Fruit fly (Drosophila melanogaster) whole organism, embryonic: Measurements from ENCODE around the gene Tao.

Source experiments
- Atf6 ChIP-seq: fragments of 200-800 bp; sonication (Bioruptor generic); IDR thresholded peaks from 2 replicates; pipeline ENCODE4 v1.3.6; 2022; ENCODE audit warnings: missing biosample characterization, missing genetic modification characterization
- BEAF-32 ChIP-seq: fragments of 200-800 bp; sonication (Bioruptor generic); optimal IDR thresholded peaks from 3 replicates; lab custom pipeline; 2017; ENCODE audit warnings: missing biosample characterization, missing genetic modification characterization, mild to moderate bottlenecking, moderate library complexity, missing genetic modification reagents
- CG10431 ChIP-seq: fragments of 200-800 bp; sonication (Bioruptor generic); optimal IDR thresholded peaks from 3 replicates; lab custom pipeline; 2018; ENCODE audit warnings: missing biosample characterization, mild to moderate bottlenecking, missing genetic modification characterization
- CG10543 ChIP-seq: fragments of 200-800 bp; sonication (Bioruptor generic); optimal IDR thresholded peaks from 3 replicates; lab custom pipeline; 2017; ENCODE audit warnings: missing biosample characterization, mild to moderate bottlenecking, missing genetic modification characterization, moderate library complexity
- CG11723 ChIP-seq: fragments of 200-800 bp; sonication (Bioruptor generic); optimal IDR thresholded peaks from 2 replicates; lab custom pipeline; 2017; ENCODE audit warnings: missing biosample characterization, mild to moderate bottlenecking, missing genetic modification characterization
- CG12659 ChIP-seq: fragments of 200-800 bp; sonication (Bioruptor generic); optimal IDR thresholded peaks from 3 replicates; lab custom pipeline; 2017; ENCODE audit warnings: mild to moderate bottlenecking, missing biosample characterization, missing genetic modification reagents, missing genetic modification characterization
- CG12942 ChIP-seq: fragments of 200-800 bp; sonication (Bioruptor generic); optimal IDR thresholded peaks from 3 replicates; lab custom pipeline; 2016; ENCODE audit warnings: missing biosample characterization, missing genetic modification characterization
- CG1602 ChIP-seq: fragments of 200-800 bp; sonication (Bioruptor generic); optimal IDR thresholded peaks from 3 replicates; lab custom pipeline; 2016; ENCODE audit warnings: missing biosample characterization, missing genetic modification characterization
- CG2875 ChIP-seq: fragments of 200-800 bp; sonication (Bioruptor generic); optimal IDR thresholded peaks from 2 replicates; lab custom pipeline; 2017; ENCODE audit warnings: missing biosample characterization, mild to moderate bottlenecking, missing genetic modification characterization, missing genetic modification reagents
- CG31224 ChIP-seq: fragments of 200-800 bp; sonication (Bioruptor generic); IDR thresholded peaks from 2 replicates; pipeline ENCODE4 v1.3.6; 2022; ENCODE audit warnings: missing biosample characterization, missing genetic modification characterization
- CG34422 ChIP-seq: fragments of 200-800 bp; sonication (Bioruptor generic); IDR thresholded peaks from 3 replicates; pipeline ENCODE4 v1.3.6; 2022; ENCODE audit warnings: missing biosample characterization, missing genetic modification characterization
- CG3726 ChIP-seq: fragments of 200-800 bp; sonication (Bioruptor generic); IDR thresholded peaks from 3 replicates; pipeline ENCODE4, ENCODE4 v1.3.6; 2022; ENCODE audit warnings: missing biosample characterization, missing genetic modification characterization
- CG6254 ChIP-seq: fragments of 200-800 bp; sonication (Bioruptor generic); optimal IDR thresholded peaks from 3 replicates; lab custom pipeline; 2017; ENCODE audit warnings: mild to moderate bottlenecking, missing biosample characterization, missing genetic modification reagents, missing genetic modification characterization
- CG6813 ChIP-seq: fragments of 200-800 bp; sonication (Bioruptor generic); optimal IDR thresholded peaks from 2 replicates; lab custom pipeline; 2017; ENCODE audit warnings: missing biosample characterization, missing genetic modification characterization, mild to moderate bottlenecking, moderate library complexity, missing genetic modification reagents
- CTCF ChIP-seq: fragments of 200-800 bp; sonication (Bioruptor generic); optimal IDR thresholded peaks from 2 replicates; lab custom pipeline; 2017; ENCODE audit warnings: missing biosample characterization, mild to moderate bottlenecking, missing genetic modification characterization, moderate library complexity
- Deaf1 ChIP-seq: fragments of 200-800 bp; optimal IDR thresholded peaks from 3 replicates; lab custom pipeline; 2019; ENCODE audit warnings: missing biosample characterization, mild to moderate bottlenecking, missing genetic modification characterization, moderate library complexity
- Dll ChIP-seq: fragments of 200-800 bp; sonication (Bioruptor generic); IDR thresholded peaks from 4 replicates; pipeline ENCODE4 v1.3.6; 2022; ENCODE audit warnings: missing biosample characterization, missing genetic modification characterization; ENCODE audit not compliant: partially characterized antibody
- Dref ChIP-seq: fragments of 200-800 bp; sonication (Bioruptor generic); IDR thresholded peaks from 2 replicates; pipeline ENCODE4 v1.3.6; 2022; ENCODE audit warnings: missing biosample characterization, missing genetic modification characterization
- HLH3B ChIP-seq: fragments of 200-800 bp; sonication (Bioruptor generic); IDR thresholded peaks from 2 replicates; pipeline ENCODE4 v1.3.6; 2022; ENCODE audit warnings: missing biosample characterization, missing genetic modification characterization
- HLH54F ChIP-seq: fragments of 200-800 bp; sonication (Bioruptor generic); optimal IDR thresholded peaks from 3 replicates; lab custom pipeline; 2016; ENCODE audit warnings: missing biosample characterization, missing genetic modification characterization
- Hand ChIP-seq: fragments of 200-800 bp; sonication (Bioruptor generic); optimal IDR thresholded peaks from 2 replicates; lab custom pipeline; 2017; ENCODE audit warnings: mild to moderate bottlenecking, missing biosample characterization, missing genetic modification reagents, missing genetic modification characterization
- Hey ChIP-seq: fragments of 200-800 bp; sonication (Bioruptor generic); optimal IDR thresholded peaks from 3 replicates; lab custom pipeline; 2018; ENCODE audit warnings: missing biosample characterization, mild to moderate bottlenecking, missing genetic modification characterization
- Hr51 ChIP-seq, 2 experiments: fragments of 200-800 bp; sonication (Bioruptor generic); optimal IDR thresholded peaks; 2 replicates in 1 of 2; 3 replicates in 1 of 2; lab custom pipeline; 2016 to 2018; ENCODE audit warnings: missing biosample characterization in 2 of 2, missing genetic modification characterization in 2 of 2, mild to moderate bottlenecking in 1 of 2, moderate library complexity in 1 of 2
- Hr78 ChIP-seq, 2 experiments: fragments of 200-800 bp in 1 of 2; fragments of >200 bp in 1 of 2; sonication (Bioruptor generic) in 1 of 2; optimal IDR thresholded peaks; 2 replicates each; lab custom pipeline; 2017 to 2019; ENCODE audit warnings: missing biosample characterization in 2 of 2, missing genetic modification characterization in 2 of 2, mild to moderate bottlenecking in 1 of 2, moderate library complexity in 1 of 2
- Lpt ChIP-seq: fragments of >200 bp; optimal IDR thresholded peaks from 2 replicates; lab custom pipeline; 2018; ENCODE audit warnings: missing biosample characterization, missing genetic modification characterization
- MBD-R2 ChIP-seq: fragments of 200-800 bp; sonication (Bioruptor generic); IDR thresholded peaks from 2 replicates; pipeline ENCODE4 v1.3.6; 2022; ENCODE audit warnings: missing biosample characterization, missing genetic modification characterization
- MTF-1 ChIP-seq: fragments of 200-800 bp; sonication (Bioruptor generic); optimal IDR thresholded peaks from 2 replicates; lab custom pipeline; 2018; ENCODE audit warnings: missing biosample characterization, mild to moderate bottlenecking, missing genetic modification characterization, borderline replicate concordance
- NC2α ChIP-seq: fragments of 200-800 bp; sonication (Bioruptor generic); optimal IDR thresholded peaks from 2 replicates; lab custom pipeline; 2016; ENCODE audit warnings: missing biosample characterization, missing genetic modification characterization
- Pdp1 ChIP-seq, 2 experiments: fragments of 200-800 bp; sonication (Bioruptor generic); optimal IDR thresholded peaks; 3 replicates each; lab custom pipeline; 2016; ENCODE audit warnings: missing biosample characterization in 2 of 2, missing genetic modification characterization in 2 of 2, mild to moderate bottlenecking in 1 of 2, moderate library complexity in 1 of 2
- Trl ChIP-seq, 3 experiments: fragments of >200 bp in 2 of 3; fragments of 200-800 bp in 1 of 3; sonication (Bioruptor generic) in 1 of 3; optimal IDR thresholded peaks; 2 replicates in 1 of 3; 3 replicates in 2 of 3; lab custom pipeline; 2016 to 2017; ENCODE audit warnings: missing biosample characterization in 1 of 3, missing genetic modification characterization in 1 of 3
- abd-A ChIP-seq: fragments of 200-800 bp; sonication (Bioruptor generic); optimal IDR thresholded peaks from 3 replicates; lab custom pipeline; 2019; ENCODE audit warnings: missing biosample characterization, mild to moderate bottlenecking, missing genetic modification characterization, moderate library complexity
- aop ChIP-seq: fragments of 200-800 bp; sonication (Bioruptor generic); IDR thresholded peaks from 2 replicates; pipeline ENCODE4 v1.3.6; 2022; ENCODE audit warnings: missing biosample characterization, missing genetic modification characterization
- ase ChIP-seq: fragments of 200-800 bp; sonication (Bioruptor generic); IDR thresholded peaks from 3 replicates; pipeline ENCODE4 v1.3.6; 2022; ENCODE audit warnings: missing biosample characterization, missing genetic modification characterization
- chm ChIP-seq: fragments of 200-800 bp; sonication (Bioruptor generic); IDR thresholded peaks from 2 replicates; pipeline ENCODE4 v1.3.6; 2022; ENCODE audit warnings: missing biosample characterization, missing genetic modification characterization
- ci ChIP-seq: fragments of 200-800 bp; sonication (Bioruptor generic); IDR thresholded peaks from 3 replicates; pipeline ENCODE4 v1.3.6; 2022; ENCODE audit warnings: missing biosample characterization, missing genetic modification characterization
- danr ChIP-seq: fragments of 200-800 bp; sonication (Bioruptor generic); IDR thresholded peaks from 2 replicates; pipeline ENCODE4 v1.3.6; 2022; ENCODE audit warnings: missing biosample characterization, missing genetic modification characterization
- dm ChIP-seq: fragments of 200-800 bp; sonication (Bioruptor generic); optimal IDR thresholded peaks from 3 replicates; lab custom pipeline; 2016; ENCODE audit warnings: missing biosample characterization, missing genetic modification characterization
- ems ChIP-seq: fragments of 200-800 bp; sonication (Bioruptor generic); optimal IDR thresholded peaks from 3 replicates; lab custom pipeline; 2016; ENCODE audit warnings: missing biosample characterization, missing genetic modification characterization
- ewg ChIP-seq: fragments of 200-800 bp; sonication (Bioruptor generic); optimal IDR thresholded peaks from 3 replicates; lab custom pipeline; 2017; ENCODE audit warnings: mild to moderate bottlenecking, missing biosample characterization, missing genetic modification reagents, missing genetic modification characterization
- ftz-f1 ChIP-seq: fragments of 200-800 bp; sonication (Bioruptor generic); optimal IDR thresholded peaks from 2 replicates; lab custom pipeline; 2016; ENCODE audit warnings: missing biosample characterization, missing genetic modification characterization
- h ChIP-seq: fragments of >200 bp; optimal IDR thresholded peaks from 2 replicates; lab custom pipeline; 2017
- jumu ChIP-seq: fragments of 200-800 bp; sonication (Bioruptor generic); optimal IDR thresholded peaks from 3 replicates; lab custom pipeline; 2016; ENCODE audit warnings: missing biosample characterization, missing genetic modification characterization
- klu ChIP-seq: fragments of 200-800 bp; sonication (Bioruptor generic); IDR thresholded peaks from 2 replicates; pipeline ENCODE4 v1.3.6; 2022; ENCODE audit warnings: missing biosample characterization, missing genetic modification characterization
- oc ChIP-seq: fragments of 200-800 bp; sonication (Bioruptor generic); optimal IDR thresholded peaks from 2 replicates; lab custom pipeline; 2018; ENCODE audit warnings: missing biosample characterization, mild to moderate bottlenecking, missing genetic modification characterization, moderate library complexity
- peb ChIP-seq: fragments of 200-800 bp; sonication (Bioruptor generic); IDR thresholded peaks from 2 replicates; pipeline ENCODE4 v1.3.6; 2022; ENCODE audit warnings: missing biosample characterization, missing genetic modification characterization
- seq ChIP-seq: fragments of 200-800 bp; sonication (Bioruptor generic); IDR thresholded peaks from 2 replicates; pipeline ENCODE4 v1.3.6; 2022; ENCODE audit warnings: missing biosample characterization, missing genetic modification characterization
- sna ChIP-seq: fragments of 200-800 bp; sonication (Bioruptor generic); IDR thresholded peaks from 2 replicates; pipeline ENCODE4 v1.3.6; 2022; ENCODE audit warnings: missing biosample characterization, missing genetic modification characterization; ENCODE audit not compliant: partially characterized antibody
- trh ChIP-seq: fragments of 200-800 bp; sonication (Bioruptor generic); optimal IDR thresholded peaks from 2 replicates; lab custom pipeline; 2016; ENCODE audit warnings: missing biosample characterization, missing genetic modification characterization
- tup ChIP-seq: fragments of 200-800 bp; sonication (Bioruptor generic); optimal IDR thresholded peaks from 2 replicates; lab custom pipeline; 2016; ENCODE audit warnings: missing biosample characterization, mild to moderate bottlenecking, missing genetic modification characterization, moderate library complexity
- zen2 ChIP-seq: fragments of 200-800 bp; sonication (Bioruptor generic); IDR thresholded peaks from 3 replicates; pipeline ENCODE4 v1.3.6; 2022; ENCODE audit warnings: missing biosample characterization, missing genetic modification characterization; ENCODE audit not compliant: partially characterized antibody
- zf30C ChIP-seq: fragments of 200-800 bp; sonication (Bioruptor generic); optimal IDR thresholded peaks from 3 replicates; lab custom pipeline; 2018; ENCODE audit warnings: missing biosample characterization, mild to moderate bottlenecking, missing genetic modification characterization

Tao gene

DNA sequence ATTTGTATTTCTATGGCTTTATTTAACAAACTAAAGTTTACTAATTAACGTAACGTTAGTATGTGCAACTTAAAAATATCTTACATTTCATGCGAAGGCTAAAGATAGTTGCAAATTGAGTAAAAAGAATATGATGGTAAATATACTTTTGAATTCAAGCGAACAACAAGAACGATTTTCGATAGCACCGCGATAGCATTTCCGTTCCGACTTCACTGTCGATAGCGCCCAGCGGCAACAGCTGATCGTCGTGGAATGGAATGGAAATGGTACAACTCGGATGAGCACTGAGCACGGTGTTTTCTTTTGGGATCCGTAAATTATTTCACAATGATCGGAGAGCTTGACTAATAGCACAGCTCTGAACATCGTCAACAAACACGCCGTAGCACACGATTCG, 33.9 kb upstream of the Tao start (continued):
- peak; percentile 55 for TF ChIP-seq CG2875 (GFP tag; lab: Kevin White, UChicago)
- no peak for TF ChIP-seq CG3726 (GFP tag; lab: Robert Waterston, UW)
- TF ChIP-seq tup, result no peak
- TF ChIP-seq Deaf1 (tag; lab: Kevin White, UChicago), result no peak
- TF ChIP-seq oc, result no peak
- TF ChIP-seq Hey (tag; lab: Kevin White, UChicago), result no peak
- TF ChIP-seq Pdp1 (GFP tag; optimal IDR thresholded peaks at IDR 0.05; lab: Kevin White, UChicago), result peak in 1 of 2 experiments; percentile 39
- TF ChIP-seq CG12659 (GFP tag; lab: Kevin White, UChicago), result peak; percentile 70
- peak; percentile 13 for TF ChIP-seq CG6254
- TF ChIP-seq Hand, result peak; percentile 35
- no peak for TF ChIP-seq NC2α (GFP tag; lab: Kevin White, UChicago)
- no peak for TF ChIP-seq HLH54F (GFP tag; lab: Kevin White, UChicago)
- TF ChIP-seq HLH3B, result peak; percentile 40; the same call in 1 of the 2 replicates
- TF ChIP-seq CG34422 (GFP tag; lab: Robert Waterston, UW), result no peak; the same call in 2 of the 3 replicates
- TF ChIP-seq CG11723 (GFP tag; lab: Kevin White, UChicago), result peak; percentile 47
- no peak for TF ChIP-seq sna (GFP tag; lab: Robert Waterston, UW)
- TF ChIP-seq peb (GFP tag; lab: Robert Waterston, UW), result no peak
- no peak for TF ChIP-seq h (lab: Kevin White, UChicago)
- no peak for TF ChIP-seq trh (GFP tag; lab: Kevin White, UChicago)
- TF ChIP-seq Trl (optimal IDR thresholded peaks at IDR 0.05; lab: Kevin White, UChicago), result no peak
- no peak for TF ChIP-seq Trl (GFP tag; optimal IDR thresholded peaks at IDR 0.05; lab: Kevin White, UChicago)
- peak; percentile 89 for TF ChIP-seq ci (GFP tag; lab: Robert Waterston, UW)
- no peak for TF ChIP-seq zf30C (GFP tag; lab: Kevin White, UChicago)
- TF ChIP-seq CG31224 (GFP tag; lab: Robert Waterston, UW), result no peak
- TF ChIP-seq CG10543 (GFP tag; lab: Kevin White, UChicago), result peak; percentile 68
- TF ChIP-seq dm, result no peak
- TF ChIP-seq BEAF-32 (GFP tag; lab: Kevin White, UChicago), result peak; percentile 48
- TF ChIP-seq jumu (GFP tag; lab: Kevin White, UChicago), result no peak
- TF ChIP-seq ftz-f1 (GFP tag; lab: Kevin White, UChicago), result no peak
- peak; percentile 76 for TF ChIP-seq MTF-1 (GFP tag; lab: Kevin White, UChicago)
- TF ChIP-seq Hr51 (GFP tag; optimal IDR thresholded peaks at IDR 0.05; lab: Kevin White, UChicago), result no peak
- TF ChIP-seq abd-A (tag; lab: Kevin White, UChicago), result no peak
- peak; percentile 64; the same call in 2 of the 3 replicates for TF ChIP-seq zen2
- TF ChIP-seq chm (GFP tag; lab: Robert Waterston, UW), result peak; percentile 74
- no peak for TF ChIP-seq ase (GFP tag; lab: Robert Waterston, UW)
- TF ChIP-seq CG6813, result peak; percentile 76
- TF ChIP-seq klu, result no peak
- no peak for TF ChIP-seq seq (GFP tag; lab: Robert Waterston, UW)
- no peak for TF ChIP-seq danr (GFP tag; lab: Robert Waterston, UW)
- peak; percentile 74 for TF ChIP-seq Dref (GFP tag; lab: Robert Waterston, UW)
- TF ChIP-seq aop (GFP tag; lab: Robert Waterston, UW), result no peak
- peak; percentile 38; the same call in 1 of the 2 replicates for TF ChIP-seq Atf6 (GFP tag; lab: Robert Waterston, UW)
- peak; percentile 14 for TF ChIP-seq CTCF
- TF ChIP-seq Hr78 (GFP tag; optimal IDR thresholded peaks at IDR 0.05; lab: Kevin White, UChicago), result no peak
- TF ChIP-seq ems (GFP tag; lab: Kevin White, UChicago), result peak; percentile 0
- TF ChIP-seq Lpt, result no peak
- peak; percentile 53; the same call in 1 of the 4 replicates for TF ChIP-seq Dll (GFP tag; lab: Robert Waterston, UW)
- no peak for TF ChIP-seq CG12942 (GFP tag; lab: Kevin White, UChicago)
- peak; percentile 40 for TF ChIP-seq CG10431 (GFP tag; lab: Kevin White, UChicago)
- TF ChIP-seq ewg (GFP tag; lab: Kevin White, UChicago), result no peak
- peak; percentile 76 for TF ChIP-seq MBD-R2
- TF ChIP-seq CG1602 (GFP tag; lab: Kevin White, UChicago), result no peak
